Fruit fly (Drosophila melanogaster) whole organism, embryonic: ENCODE data around the gene Slimp.

Experiments
- B-H1 ChIP-seq: fragments of 200-800 bp; sonication (Bioruptor generic); IDR thresholded peaks from 3 replicates; pipeline ENCODE4 v1.3.6; 2022; ENCODE audit warnings: missing biosample characterization, missing genetic modification characterization
- B-H2 ChIP-seq: fragments of 200-800 bp; sonication (Bioruptor generic); optimal IDR thresholded peaks from 2 replicates; lab custom pipeline; 2018; ENCODE audit warnings: missing biosample characterization, mild to moderate bottlenecking, missing genetic modification characterization
- Bdp1 ChIP-seq: fragments of 200-800 bp; sonication (Bioruptor generic); optimal IDR thresholded peaks from 3 replicates; lab custom pipeline; 2016; ENCODE audit warnings: missing biosample characterization, missing genetic modification characterization
- BtbVII ChIP-seq: fragments of 200-800 bp; sonication (Bioruptor generic); optimal IDR thresholded peaks from 3 replicates; lab custom pipeline; 2017; ENCODE audit warnings: missing biosample characterization, mild to moderate bottlenecking, missing genetic modification characterization
- CG10274 ChIP-seq: fragments of 200-800 bp; sonication (Bioruptor generic); optimal IDR thresholded peaks from 3 replicates; lab custom pipeline; 2017; ENCODE audit warnings: missing biosample characterization, mild to moderate bottlenecking, missing genetic modification characterization
- CG10959 ChIP-seq: fragments of 200-800 bp; sonication (Bioruptor generic); IDR thresholded peaks from 2 replicates; pipeline ENCODE4 v1.3.6; 2022; ENCODE audit warnings: missing biosample characterization, missing genetic modification characterization
- CG10979 ChIP-seq: fragments of 200-800 bp; sonication (Bioruptor generic); optimal IDR thresholded peaks from 2 replicates; lab custom pipeline; 2018; ENCODE audit warnings: missing biosample characterization, mild to moderate bottlenecking, missing genetic modification characterization, moderate library complexity
- CG12942 ChIP-seq: fragments of 200-800 bp; sonication (Bioruptor generic); optimal IDR thresholded peaks from 3 replicates; lab custom pipeline; 2016; ENCODE audit warnings: missing biosample characterization, missing genetic modification characterization
- CG13123 ChIP-seq: fragments of 200-800 bp; sonication (Bioruptor generic); optimal IDR thresholded peaks from 2 replicates; lab custom pipeline; 2016; ENCODE audit warnings: missing biosample characterization, missing genetic modification characterization
- CG13894 ChIP-seq: fragments of 200-800 bp; sonication (Bioruptor generic); optimal IDR thresholded peaks from 3 replicates; lab custom pipeline; 2018; ENCODE audit warnings: missing biosample characterization, mild to moderate bottlenecking, missing genetic modification characterization, moderate library complexity
- CG14667 ChIP-seq: fragments of 200-800 bp; sonication (Bioruptor generic); IDR thresholded peaks from 2 replicates; pipeline ENCODE4 v1.3.6; 2022; ENCODE audit warnings: missing biosample characterization, missing genetic modification characterization
- CG14965 ChIP-seq: fragments of 200-800 bp; sonication (Bioruptor generic); optimal IDR thresholded peaks from 2 replicates; lab custom pipeline; 2016; ENCODE audit warnings: missing biosample characterization, missing genetic modification characterization, borderline replicate concordance
- CG15601 ChIP-seq: fragments of 200-800 bp; sonication (Bioruptor generic); optimal IDR thresholded peaks from 3 replicates; lab custom pipeline; 2019; ENCODE audit warnings: missing biosample characterization, mild to moderate bottlenecking, missing genetic modification characterization, moderate library complexity
- CG17568 ChIP-seq: fragments of 200-800 bp; sonication (Bioruptor generic); optimal IDR thresholded peaks from 2 replicates; lab custom pipeline; 2018; ENCODE audit warnings: missing biosample characterization, mild to moderate bottlenecking, missing genetic modification characterization, moderate library complexity
- CG17829 ChIP-seq: fragments of 200-800 bp; optimal IDR thresholded peaks from 2 replicates; lab custom pipeline; 2019; ENCODE audit warnings: missing biosample characterization, mild to moderate bottlenecking, missing genetic modification characterization, moderate library complexity
- CG1792 ChIP-seq: fragments of 200-800 bp; sonication (Bioruptor generic); optimal IDR thresholded peaks from 2 replicates; lab custom pipeline; 2016; ENCODE audit warnings: missing biosample characterization, missing genetic modification characterization
- CG18262 ChIP-seq: fragments of 200-800 bp; optimal IDR thresholded peaks from 3 replicates; lab custom pipeline; 2019; ENCODE audit warnings: missing biosample characterization, mild to moderate bottlenecking, missing genetic modification characterization, moderate library complexity
- CG18764 ChIP-seq: fragments of 200-800 bp; sonication (Bioruptor generic); optimal IDR thresholded peaks from 3 replicates; lab custom pipeline; 2016; ENCODE audit warnings: missing biosample characterization, missing genetic modification characterization
- CG2116 ChIP-seq: fragments of 200-800 bp; sonication (Bioruptor generic); optimal IDR thresholded peaks from 3 replicates; lab custom pipeline; 2018; ENCODE audit warnings: missing biosample characterization, mild to moderate bottlenecking, missing genetic modification characterization
- CG2199 ChIP-seq: fragments of 200-800 bp; sonication (Bioruptor generic); IDR thresholded peaks from 3 replicates; pipeline ENCODE4 v1.3.6; 2022; ENCODE audit warnings: missing biosample characterization, missing genetic modification characterization
- CG30431 ChIP-seq: fragments of 200-800 bp; sonication (Bioruptor generic); optimal IDR thresholded peaks from 2 replicates; lab custom pipeline; 2017; ENCODE audit warnings: missing biosample characterization, missing genetic modification characterization
- CG3407 ChIP-seq: fragments of 200-800 bp; sonication (Bioruptor generic); optimal IDR thresholded peaks from 2 replicates; lab custom pipeline; 2018; ENCODE audit warnings: missing biosample characterization, mild to moderate bottlenecking, missing genetic modification characterization
- CG4328 ChIP-seq: fragments of 200-800 bp; sonication (Bioruptor generic); optimal IDR thresholded peaks from 3 replicates; lab custom pipeline; 2017; ENCODE audit warnings: missing biosample characterization, missing genetic modification reagents, missing genetic modification characterization
- CG43689 ChIP-seq: fragments of 200-800 bp; sonication (Bioruptor generic); IDR thresholded peaks from 2 replicates; pipeline ENCODE4 v1.3.6; 2022; ENCODE audit warnings: missing biosample characterization, missing genetic modification characterization
- CG5245 ChIP-seq: fragments of 200-800 bp; sonication (Bioruptor generic); optimal IDR thresholded peaks from 3 replicates; lab custom pipeline; 2016; ENCODE audit warnings: missing biosample characterization, missing genetic modification characterization
- CG6813 ChIP-seq: fragments of 200-800 bp; sonication (Bioruptor generic); optimal IDR thresholded peaks from 2 replicates; lab custom pipeline; 2017; ENCODE audit warnings: missing biosample characterization, missing genetic modification characterization, mild to moderate bottlenecking, moderate library complexity, missing genetic modification reagents
- CG7271 ChIP-seq: fragments of 200-800 bp; sonication (Bioruptor generic); optimal IDR thresholded peaks from 2 replicates; lab custom pipeline; 2018; ENCODE audit warnings: missing biosample characterization, mild to moderate bottlenecking, missing genetic modification characterization, moderate library complexity
- CG7372 ChIP-seq: fragments of 200-800 bp; sonication (Bioruptor generic); IDR thresholded peaks from 2 replicates; pipeline ENCODE4 v1.3.6; 2022; ENCODE audit warnings: missing biosample characterization, missing genetic modification characterization
- CG7839 ChIP-seq: fragments of 200-800 bp; sonication (Bioruptor generic); optimal IDR thresholded peaks from 3 replicates; lab custom pipeline; 2018; ENCODE audit warnings: missing biosample characterization, mild to moderate bottlenecking, missing genetic modification characterization, moderate library complexity
- CG8281 ChIP-seq: fragments of 200-800 bp; sonication (Bioruptor generic); optimal IDR thresholded peaks from 2 replicates; lab custom pipeline; 2018; ENCODE audit warnings: missing biosample characterization, mild to moderate bottlenecking, missing genetic modification characterization, moderate library complexity
- D ChIP-seq, 2 experiments: fragments of 200-800 bp in 1 of 2; fragments of >200 bp in 1 of 2; sonication (Bioruptor generic) in 1 of 2; optimal IDR thresholded peaks; 2 replicates in 1 of 2; 3 replicates in 1 of 2; lab custom pipeline; 2017; ENCODE audit warnings: mild to moderate bottlenecking in 1 of 2, missing biosample characterization in 1 of 2, missing genetic modification characterization in 1 of 2, missing genetic modification reagents in 1 of 2
- Dll ChIP-seq: fragments of 200-800 bp; sonication (Bioruptor generic); IDR thresholded peaks from 4 replicates; pipeline ENCODE4 v1.3.6; 2022; ENCODE audit warnings: missing biosample characterization, missing genetic modification characterization; ENCODE audit not compliant: partially characterized antibody
- Eip74EF ChIP-seq, 2 experiments: fragments of 200-800 bp in 1 of 2; fragments of >200 bp in 1 of 2; sonication (Bioruptor generic) in 1 of 2; optimal IDR thresholded peaks; 2 replicates each; lab custom pipeline; 2017 to 2019; ENCODE audit warnings: missing biosample characterization in 2 of 2, missing genetic modification characterization in 2 of 2, mild to moderate bottlenecking in 1 of 2, moderate library complexity in 1 of 2
- HmgZ ChIP-seq: fragments of 200-800 bp; sonication (Bioruptor generic); optimal IDR thresholded peaks from 2 replicates; lab custom pipeline; 2018; ENCODE audit warnings: missing biosample characterization, mild to moderate bottlenecking, missing genetic modification characterization
- Hmx ChIP-seq: fragments of 200-800 bp; sonication (Bioruptor generic); optimal IDR thresholded peaks from 2 replicates; lab custom pipeline; 2016; ENCODE audit warnings: missing biosample characterization, missing genetic modification characterization
- NC2β ChIP-seq: fragments of 200-800 bp; sonication (Bioruptor generic); optimal IDR thresholded peaks from 2 replicates; lab custom pipeline; 2016; ENCODE audit warnings: missing biosample characterization, missing genetic modification characterization
- Ssrp ChIP-seq: fragments of 200-800 bp; sonication (Bioruptor generic); optimal IDR thresholded peaks from 2 replicates; lab custom pipeline; 2018; ENCODE audit warnings: missing biosample characterization, mild to moderate bottlenecking, missing genetic modification characterization, moderate library complexity
- ash1 ChIP-seq: fragments of 200-800 bp; sonication (Bioruptor generic); optimal IDR thresholded peaks from 2 replicates; lab custom pipeline; 2018; ENCODE audit warnings: missing biosample characterization, mild to moderate bottlenecking, missing genetic modification characterization
- bcd ChIP-seq: fragments of 200-800 bp; sonication (Bioruptor generic); optimal IDR thresholded peaks from 2 replicates; lab custom pipeline; 2017; ENCODE audit warnings: missing biosample characterization, mild to moderate bottlenecking, missing genetic modification characterization
- corto ChIP-seq: fragments of 200-800 bp; sonication (Bioruptor generic); optimal IDR thresholded peaks from 2 replicates; lab custom pipeline; 2016; ENCODE audit warnings: missing biosample characterization, mild to moderate bottlenecking, missing genetic modification characterization, moderate library complexity
- dimm ChIP-seq: fragments of 200-800 bp; sonication (Bioruptor generic); IDR thresholded peaks from 2 replicates; pipeline ENCODE4 v1.3.6; 2022; ENCODE audit warnings: missing biosample characterization, missing genetic modification characterization
- grau ChIP-seq: fragments of 200-800 bp; optimal IDR thresholded peaks from 3 replicates; lab custom pipeline; 2019; ENCODE audit warnings: missing biosample characterization, mild to moderate bottlenecking, missing genetic modification characterization, moderate library complexity
- ham ChIP-seq: fragments of 200-800 bp; sonication (Bioruptor generic); IDR thresholded peaks from 2 replicates; pipeline ENCODE4 v1.3.6; 2022; ENCODE audit warnings: missing biosample characterization, missing genetic modification characterization
- kah ChIP-seq: fragments of 200-800 bp; sonication (Bioruptor generic); optimal IDR thresholded peaks from 2 replicates; lab custom pipeline; 2018; ENCODE audit warnings: missing biosample characterization, mild to moderate bottlenecking, missing genetic modification characterization
- nau ChIP-seq: fragments of 200-800 bp; sonication (Bioruptor generic); optimal IDR thresholded peaks from 3 replicates; lab custom pipeline; 2017; ENCODE audit warnings: missing biosample characterization, mild to moderate bottlenecking, missing genetic modification characterization, missing genetic modification reagents
- org-1 ChIP-seq: fragments of 200-800 bp; sonication (Bioruptor generic); optimal IDR thresholded peaks from 2 replicates; lab custom pipeline; 2017; ENCODE audit warnings: missing biosample characterization, missing genetic modification characterization
- schlank ChIP-seq: fragments of 200-800 bp; sonication (Bioruptor generic); optimal IDR thresholded peaks from 2 replicates; lab custom pipeline; 2018; ENCODE audit warnings: missing biosample characterization, mild to moderate bottlenecking, missing genetic modification characterization
- sens ChIP-seq: fragments of 200-800 bp; sonication (Bioruptor generic); peaks from one replicate; lab custom pipeline; 2016; ENCODE audit warnings: missing biosample characterization, missing genetic modification characterization
- tgo ChIP-seq: fragments of 200-800 bp; sonication (Bioruptor generic); IDR thresholded peaks from 3 replicates; pipeline ENCODE4 v1.3.6; 2022; ENCODE audit warnings: missing biosample characterization, missing genetic modification characterization
- tin ChIP-seq: fragments of 200-800 bp; sonication (Bioruptor generic); optimal IDR thresholded peaks from 3 replicates; lab custom pipeline; 2016; ENCODE audit warnings: missing biosample characterization, missing genetic modification characterization

Gene Slimp

DNA sequence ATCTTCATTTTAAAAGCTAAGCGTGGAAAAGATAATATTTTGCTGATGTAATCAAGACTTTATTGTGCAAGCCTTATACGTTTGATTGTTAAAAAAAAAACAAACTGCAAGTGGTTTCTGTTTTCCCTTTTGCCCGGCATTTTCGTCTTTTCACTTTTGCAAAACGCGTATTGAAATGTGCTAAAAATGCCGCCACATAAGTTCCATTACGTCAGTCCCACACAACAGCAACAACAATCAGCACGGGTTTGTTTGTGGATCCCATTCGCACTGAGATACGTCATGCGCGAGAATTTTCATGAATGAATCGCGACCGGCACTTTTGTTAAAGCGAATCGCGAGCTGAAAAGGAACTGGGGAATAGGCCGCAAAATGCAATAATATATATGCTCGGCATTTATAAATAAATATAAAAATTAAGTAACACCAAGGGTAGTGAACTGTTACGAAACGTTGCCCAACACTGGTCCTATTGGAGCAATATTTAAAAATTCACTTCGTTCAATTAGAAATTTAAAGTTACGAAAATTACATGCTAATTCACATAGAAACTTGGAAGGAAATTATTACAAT lies 42.6 kb downstream of the Slimp start (continued):
- TF ChIP-seq CG6813 (GFP tag; lab: Kevin White, UChicago) (peak; percentile 25), CG12942 (peak; percentile 29), CG2116 (GFP tag; lab: Kevin White, UChicago) (no peak), corto (GFP tag; lab: Kevin White, UChicago) (peak; percentile 82), ash1 (GFP tag; lab: Kevin White, UChicago) (no peak), CG14667 (no peak), CG1792 (GFP tag; lab: Kevin White, UChicago) (no peak), CG10274 (GFP tag; lab: Kevin White, UChicago) (no peak), nau (no peak), sens (peak; percentile 91), dimm (GFP tag; lab: Robert Waterston, UW) (no peak), CG18764 (GFP tag; lab: Kevin White, UChicago) (peak; percentile 42), CG10979 (tag; lab: Kevin White, UChicago) (peak; percentile 55), Eip74EF (GFP tag; optimal IDR thresholded peaks at IDR 0.05; lab: Kevin White, UChicago) (no peak), schlank (tag; lab: Kevin White, UChicago) (no peak), Dll (no peak), CG7372 (GFP tag; lab: Robert Waterston, UW) (no peak), tin (peak; percentile 58), D (optimal IDR thresholded peaks at IDR 0.05; lab: Kevin White, UChicago) (no peak), D (GFP tag; optimal IDR thresholded peaks at IDR 0.05; lab: Kevin White, UChicago) (peak; percentile 30), CG10959 (GFP tag; lab: Robert Waterston, UW) (no peak), CG7839 (peak; percentile 35), CG3407 (GFP tag; lab: Kevin White, UChicago) (no peak), CG15601 (tag; lab: Kevin White, UChicago) (no peak), BtbVII (peak; percentile 64), grau (tag; lab: Kevin White, UChicago) (peak; percentile 37), CG13123 (GFP tag; lab: Kevin White, UChicago) (peak; percentile 8), CG7271 (tag; lab: Kevin White, UChicago) (no peak), bcd (GFP tag; lab: Kevin White, UChicago) (no peak), CG18262 (tag; lab: Kevin White, UChicago) (peak; percentile 33), ham (GFP tag; lab: Robert Waterston, UW) (no peak), CG13894 (no peak), org-1 (peak; percentile 13), CG2199 (GFP tag; lab: Robert Waterston, UW) (no peak), B-H2 (peak; percentile 36), CG8281 (tag; lab: Kevin White, UChicago) (no peak), CG17568 (peak; percentile 73), CG14965 (GFP tag; lab: Kevin White, UChicago) (no peak), CG4328 (GFP tag; lab: Kevin White, UChicago) (peak; percentile 37), Ssrp (tag; lab: Kevin White, UChicago) (peak; percentile 17), NC2β (GFP tag; lab: Kevin White, UChicago) (no peak), CG30431 (GFP tag; lab: Kevin White, UChicago) (no peak), tgo (GFP tag; lab: Robert Waterston, UW) (no peak), kah (GFP tag; lab: Kevin White, UChicago) (no peak), CG43689 (GFP tag; lab: Robert Waterston, UW) (no peak), CG5245 (GFP tag; lab: Kevin White, UChicago) (peak; percentile 50), Hmx (GFP tag; lab: Kevin White, UChicago) (no peak), B-H1 (no peak), HmgZ (peak; percentile 72), Bdp1 (GFP tag; lab: Kevin White, UChicago) (peak; percentile 25), CG17829 (tag; lab: Kevin White, UChicago) (peak; percentile 28)
